Fruit fly (Drosophila melanogaster) whole organism, embryonic: ENCODE data around the gene RunxB.

Experiments
- BEAF-32 ChIP-seq: fragments of 200-800 bp; sonication (Bioruptor generic); optimal IDR thresholded peaks from 3 replicates; lab custom pipeline; 2017; ENCODE audit warnings: missing biosample characterization, missing genetic modification characterization, mild to moderate bottlenecking, moderate library complexity, missing genetic modification reagents
- Bdp1 ChIP-seq: fragments of 200-800 bp; sonication (Bioruptor generic); optimal IDR thresholded peaks from 3 replicates; lab custom pipeline; 2016; ENCODE audit warnings: missing biosample characterization, missing genetic modification characterization
- CG10209 ChIP-seq: fragments of 200-800 bp; sonication (Bioruptor generic); optimal IDR thresholded peaks from 3 replicates; lab custom pipeline; 2017; ENCODE audit warnings: missing biosample characterization, mild to moderate bottlenecking, missing genetic modification characterization, missing genetic modification reagents
- CG13296 ChIP-seq: fragments of 200-800 bp; sonication (Bioruptor generic); optimal IDR thresholded peaks from 3 replicates; lab custom pipeline; 2018; ENCODE audit warnings: missing biosample characterization, mild to moderate bottlenecking, missing genetic modification characterization
- CG13775 ChIP-seq: fragments of 200-800 bp; sonication (Bioruptor generic); optimal IDR thresholded peaks from 3 replicates; lab custom pipeline; 2017; ENCODE audit warnings: missing biosample characterization, mild to moderate bottlenecking, missing genetic modification characterization
- CG14965 ChIP-seq: fragments of 200-800 bp; sonication (Bioruptor generic); optimal IDR thresholded peaks from 2 replicates; lab custom pipeline; 2016; ENCODE audit warnings: missing biosample characterization, missing genetic modification characterization, borderline replicate concordance
- CG15269 ChIP-seq: fragments of 200-800 bp; sonication (Bioruptor generic); optimal IDR thresholded peaks from 2 replicates; lab custom pipeline; 2018; ENCODE audit warnings: missing biosample characterization, mild to moderate bottlenecking, missing genetic modification characterization, moderate library complexity
- CG17802 ChIP-seq: fragments of 200-800 bp; sonication (Bioruptor generic); optimal IDR thresholded peaks from 2 replicates; lab custom pipeline; 2018; ENCODE audit warnings: missing biosample characterization, mild to moderate bottlenecking, missing genetic modification characterization, moderate library complexity
- CG31388 ChIP-seq: fragments of 200-800 bp; sonication (Bioruptor generic); optimal IDR thresholded peaks from 2 replicates; lab custom pipeline; 2016; ENCODE audit warnings: missing biosample characterization, missing genetic modification characterization
- CG3281 ChIP-seq: fragments of 200-800 bp; sonication (Bioruptor generic); optimal IDR thresholded peaks from 3 replicates; lab custom pipeline; 2017; ENCODE audit warnings: missing biosample characterization, mild to moderate bottlenecking, missing genetic modification characterization
- CG4328 ChIP-seq: fragments of 200-800 bp; sonication (Bioruptor generic); optimal IDR thresholded peaks from 3 replicates; lab custom pipeline; 2017; ENCODE audit warnings: missing biosample characterization, missing genetic modification reagents, missing genetic modification characterization
- CG4617 ChIP-seq: fragments of 200-800 bp; sonication (Bioruptor generic); optimal IDR thresholded peaks from 3 replicates; lab custom pipeline; 2016; ENCODE audit warnings: missing biosample characterization, missing genetic modification characterization, borderline replicate concordance
- CG6765 ChIP-seq: fragments of 200-800 bp; sonication (Bioruptor generic); optimal IDR thresholded peaks from 3 replicates; lab custom pipeline; 2017; ENCODE audit warnings: missing biosample characterization, mild to moderate bottlenecking, missing genetic modification characterization
- CG7987 ChIP-seq: fragments of 200-800 bp; sonication (Bioruptor generic); optimal IDR thresholded peaks from 2 replicates; lab custom pipeline; 2018; ENCODE audit warnings: missing biosample characterization, mild to moderate bottlenecking, missing genetic modification characterization, moderate library complexity
- CG8388 ChIP-seq: fragments of 200-800 bp; sonication (Bioruptor generic); optimal IDR thresholded peaks from 2 replicates; lab custom pipeline; 2019; ENCODE audit warnings: missing biosample characterization, mild to moderate bottlenecking, missing genetic modification characterization, moderate library complexity
- Chrac-16 ChIP-seq: fragments of 200-800 bp; sonication (Bioruptor generic); optimal IDR thresholded peaks from 3 replicates; lab custom pipeline; 2016; ENCODE audit warnings: missing biosample characterization, missing genetic modification characterization
- D19A ChIP-seq: fragments of 200-800 bp; optimal IDR thresholded peaks from 3 replicates; lab custom pipeline; 2019; ENCODE audit warnings: missing biosample characterization, mild to moderate bottlenecking, missing genetic modification characterization, moderate library complexity
- Dp ChIP-seq: fragments of 200-800 bp; sonication (Bioruptor generic); optimal IDR thresholded peaks from 2 replicates; lab custom pipeline; 2018; ENCODE audit warnings: missing biosample characterization, mild to moderate bottlenecking, missing genetic modification characterization, moderate library complexity
- Eip74EF ChIP-seq, 2 experiments: fragments of 200-800 bp in 1 of 2; fragments of >200 bp in 1 of 2; sonication (Bioruptor generic) in 1 of 2; optimal IDR thresholded peaks; 2 replicates each; lab custom pipeline; 2017 to 2019; ENCODE audit warnings: missing biosample characterization in 2 of 2, missing genetic modification characterization in 2 of 2, mild to moderate bottlenecking in 1 of 2, moderate library complexity in 1 of 2
- Hr39 ChIP-seq: fragments of >200 bp; optimal IDR thresholded peaks from 2 replicates; lab custom pipeline; 2017
- MTF-1 ChIP-seq: fragments of 200-800 bp; sonication (Bioruptor generic); optimal IDR thresholded peaks from 2 replicates; lab custom pipeline; 2018; ENCODE audit warnings: missing biosample characterization, mild to moderate bottlenecking, missing genetic modification characterization, borderline replicate concordance
- NC2α ChIP-seq: fragments of 200-800 bp; sonication (Bioruptor generic); optimal IDR thresholded peaks from 2 replicates; lab custom pipeline; 2016; ENCODE audit warnings: missing biosample characterization, missing genetic modification characterization
- Neu2 ChIP-seq: fragments of 200-800 bp; sonication (Bioruptor generic); optimal IDR thresholded peaks from 3 replicates; lab custom pipeline; 2016; ENCODE audit warnings: missing biosample characterization, missing genetic modification characterization, borderline replicate concordance
- Oli ChIP-seq: fragments of 200-800 bp; sonication (Bioruptor generic); optimal IDR thresholded peaks from 2 replicates; lab custom pipeline; 2018; ENCODE audit warnings: missing biosample characterization, mild to moderate bottlenecking, missing genetic modification characterization, moderate library complexity
- PHDP ChIP-seq: fragments of 200-800 bp; sonication (Bioruptor generic); optimal IDR thresholded peaks from 3 replicates; lab custom pipeline; 2018; ENCODE audit warnings: missing biosample characterization, mild to moderate bottlenecking, missing genetic modification characterization, moderate library complexity
- Vsx1 ChIP-seq: fragments of 200-800 bp; sonication (Bioruptor generic); optimal IDR thresholded peaks from 2 replicates; lab custom pipeline; 2017; ENCODE audit warnings: missing biosample characterization, mild to moderate bottlenecking, missing genetic modification characterization, missing genetic modification reagents
- Xbp1 ChIP-seq: fragments of 200-800 bp; sonication (Bioruptor generic); optimal IDR thresholded peaks from 3 replicates; lab custom pipeline; 2016; ENCODE audit warnings: missing biosample characterization, mild to moderate bottlenecking, missing genetic modification characterization
- ac ChIP-seq: fragments of 200-800 bp; sonication (Bioruptor generic); optimal IDR thresholded peaks from 3 replicates; lab custom pipeline; 2017; ENCODE audit warnings: missing biosample characterization, mild to moderate bottlenecking, missing genetic modification characterization
- ash1 ChIP-seq: fragments of 200-800 bp; sonication (Bioruptor generic); optimal IDR thresholded peaks from 2 replicates; lab custom pipeline; 2018; ENCODE audit warnings: missing biosample characterization, mild to moderate bottlenecking, missing genetic modification characterization
- bab2 ChIP-seq: fragments of 200-800 bp; sonication (Bioruptor generic); optimal IDR thresholded peaks from 2 replicates; lab custom pipeline; 2016; ENCODE audit warnings: missing biosample characterization, missing genetic modification characterization
- cas ChIP-seq: fragments of 200-800 bp; sonication (Bioruptor generic); IDR thresholded peaks from 2 replicates; pipeline ENCODE4 v1.3.6; 2022; ENCODE audit warnings: missing biosample characterization, missing genetic modification characterization
- disco-r ChIP-seq: fragments of 200-800 bp; sonication (Bioruptor generic); optimal IDR thresholded peaks from 2 replicates; lab custom pipeline; 2016; ENCODE audit warnings: missing biosample characterization, missing genetic modification characterization
- dpn ChIP-seq, 2 experiments: fragments of 200-800 bp; sonication (Bioruptor generic); optimal IDR thresholded peaks; 3 replicates each; lab custom pipeline; 2016; ENCODE audit warnings: missing biosample characterization in 2 of 2, missing genetic modification characterization in 2 of 2
- ewg ChIP-seq: fragments of 200-800 bp; sonication (Bioruptor generic); optimal IDR thresholded peaks from 3 replicates; lab custom pipeline; 2017; ENCODE audit warnings: mild to moderate bottlenecking, missing biosample characterization, missing genetic modification reagents, missing genetic modification characterization
- fru ChIP-seq: fragments of >200 bp; optimal IDR thresholded peaks from 2 replicates; lab custom pipeline; 2017
- knrl ChIP-seq: fragments of 200-800 bp; sonication (Bioruptor generic); IDR thresholded peaks from 3 replicates; pipeline ENCODE4 v1.3.6; 2022; ENCODE audit warnings: missing biosample characterization, missing genetic modification characterization; ENCODE audit not compliant: partially characterized antibody
- schlank ChIP-seq: fragments of 200-800 bp; sonication (Bioruptor generic); optimal IDR thresholded peaks from 2 replicates; lab custom pipeline; 2018; ENCODE audit warnings: missing biosample characterization, mild to moderate bottlenecking, missing genetic modification characterization
- shn ChIP-seq: fragments of 200-800 bp; sonication (Bioruptor generic); optimal IDR thresholded peaks from 3 replicates; lab custom pipeline; 2016; ENCODE audit warnings: missing biosample characterization, missing genetic modification characterization
- so ChIP-seq: fragments of 200-800 bp; sonication (Bioruptor generic); IDR thresholded peaks from 3 replicates; pipeline ENCODE4 v1.3.6; 2022; ENCODE audit warnings: missing biosample characterization, missing genetic modification characterization
- vnd ChIP-seq: fragments of 200-800 bp; sonication (Bioruptor generic); IDR thresholded peaks from 3 replicates; pipeline ENCODE4 v1.3.6; 2022; ENCODE audit warnings: missing biosample characterization, missing genetic modification characterization; ENCODE audit not compliant: partially characterized antibody

RunxB gene

DNA sequence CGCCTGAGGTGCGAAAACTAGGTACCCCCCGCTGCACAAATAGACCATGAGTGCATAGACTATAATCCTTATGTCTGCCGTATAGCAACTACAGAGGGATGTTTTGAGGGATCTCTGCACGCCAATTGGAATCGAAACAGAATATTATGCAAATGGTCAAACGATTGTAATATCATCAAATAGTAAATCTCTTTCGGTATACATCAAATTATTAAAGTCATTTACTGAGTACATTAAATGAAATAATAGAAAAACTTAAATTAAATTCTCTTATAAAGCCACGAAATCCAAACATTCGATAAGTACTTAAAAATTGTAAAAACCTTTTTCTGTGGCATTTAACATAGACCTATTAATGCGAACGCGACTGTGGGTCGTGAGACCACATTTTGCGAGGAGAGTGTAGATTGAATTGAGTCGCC is 49.6 kb upstream of the RunxB start (continued):
- TF ChIP-seq Hr39 (lab: Kevin White, UChicago) (no peak), CG17802 (tag; lab: Kevin White, UChicago) (no peak), CG4328 (GFP tag; lab: Kevin White, UChicago) (peak; percentile 45), fru (lab: Kevin White, UChicago) (no peak), ash1 (GFP tag; lab: Kevin White, UChicago) (no peak), CG14965 (GFP tag; lab: Kevin White, UChicago) (no peak), CG13775 (GFP tag; lab: Kevin White, UChicago) (peak; percentile 54), Dp (GFP tag; lab: Kevin White, UChicago) (no peak), Bdp1 (GFP tag; lab: Kevin White, UChicago) (no peak), CG31388 (GFP tag; lab: Kevin White, UChicago) (no peak), Vsx1 (GFP tag; lab: Kevin White, UChicago) (peak; percentile 19), CG3281 (peak; percentile 63), CG7987 (GFP tag; lab: Kevin White, UChicago) (no peak), CG6765 (GFP tag; lab: Kevin White, UChicago) (no peak), CG10209 (GFP tag; lab: Kevin White, UChicago) (peak; percentile 58), CG4617 (no peak), CG8388 (GFP tag; lab: Kevin White, UChicago) (peak; percentile 58), NC2α (GFP tag; lab: Kevin White, UChicago) (no peak), dpn (GFP tag; optimal IDR thresholded peaks at IDR 0.05; lab: Kevin White, UChicago) (peak; percentile 14 to 64), bab2 (GFP tag; lab: Kevin White, UChicago) (no peak), BEAF-32 (GFP tag; lab: Kevin White, UChicago) (no peak), Xbp1 (GFP tag; lab: Kevin White, UChicago) (peak; percentile 38), Neu2 (GFP tag; lab: Kevin White, UChicago) (no peak), disco-r (GFP tag; lab: Kevin White, UChicago) (no peak), vnd (GFP tag; lab: Robert Waterston, UW) (no peak), Chrac-16 (peak; percentile 26), CG15269 (tag; lab: Kevin White, UChicago) (peak; percentile 59), so (peak; percentile 54; the same call in 1 of the 3 replicates), cas (GFP tag; lab: Robert Waterston, UW) (no peak), ewg (GFP tag; lab: Kevin White, UChicago) (peak; percentile 30), schlank (tag; lab: Kevin White, UChicago) (no peak), MTF-1 (GFP tag; lab: Kevin White, UChicago) (no peak), ac (GFP tag; lab: Kevin White, UChicago) (no peak), Eip74EF (GFP tag; optimal IDR thresholded peaks at IDR 0.05; lab: Kevin White, UChicago) (peak in 1 of 2 experiments; percentile 82), knrl (GFP tag; lab: Robert Waterston, UW) (no peak), shn (GFP tag; lab: Kevin White, UChicago) (no peak), CG13296 (GFP tag; lab: Kevin White, UChicago) (peak; percentile 54), Oli (tag; lab: Kevin White, UChicago) (peak; percentile 75), PHDP (tag; lab: Kevin White, UChicago) (peak; percentile 57), D19A (tag; lab: Kevin White, UChicago) (peak; percentile 63)
